Fruit fly (Drosophila melanogaster): Measurements from ENCODE around the gene SdhC.

DNA sequence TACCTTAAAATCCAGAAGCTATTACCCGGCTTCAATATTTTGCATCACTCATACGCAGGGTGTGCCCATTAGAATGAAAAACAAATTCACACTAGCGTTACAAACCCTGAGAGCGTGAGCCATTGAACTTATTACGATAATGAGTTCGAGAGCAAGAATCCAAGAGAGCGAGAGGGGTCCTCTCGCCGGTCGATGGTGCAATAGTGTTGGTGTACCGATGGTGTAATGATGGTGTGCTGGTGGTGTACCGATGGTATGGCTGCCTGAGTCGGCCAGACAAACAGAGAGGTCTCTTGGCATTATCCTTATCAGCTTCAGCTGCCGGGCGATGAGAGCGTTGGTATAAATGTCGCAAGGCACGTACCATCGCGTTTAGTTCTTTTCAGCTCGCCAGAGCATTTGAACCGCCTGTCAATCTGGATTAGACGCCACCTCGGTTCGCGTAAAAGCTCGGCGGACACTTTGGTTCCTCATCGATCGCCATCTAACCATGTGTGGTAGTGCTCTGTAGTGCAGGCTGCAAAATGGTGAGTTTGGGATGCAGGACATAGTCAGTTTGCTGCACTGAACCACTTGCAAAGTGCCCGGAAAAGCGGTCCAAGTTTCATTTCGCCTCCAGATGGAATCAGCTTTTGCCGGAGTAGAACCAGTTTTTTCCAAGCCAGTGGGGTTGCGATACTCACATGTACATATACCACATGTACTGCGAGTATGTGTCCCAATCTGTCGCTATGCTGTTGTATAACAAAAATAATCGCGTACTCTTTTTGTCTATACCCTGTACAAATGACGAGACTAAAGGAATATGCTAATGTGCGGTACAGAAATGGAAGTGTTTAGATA lies 9.4 kb downstream of the SdhC start:
- TF ChIP-seq Blimp-1 (GFP tag; optimal IDR thresholded peaks at IDR 0.05) (no peak), Eip78C (GFP tag) (no peak), Ets96B (tag; optimal IDR thresholded peaks at IDR 0.05) (no peak), eg (GFP tag; IDR thresholded peaks at IDR 0.05) (no peak), CG34406 (GFP tag; optimal IDR thresholded peaks at IDR 0.05) (no peak), acj6 (GFP tag; optimal IDR thresholded peaks at IDR 0.05) (no peak), CG3919 (GFP tag; optimal IDR thresholded peaks at IDR 0.05) (no peak), Eip75B (GFP tag; optimal IDR thresholded peaks at IDR 0.05) (no peak), topi (GFP tag; optimal IDR thresholded peaks at IDR 0.05) (no peak), spab (GFP tag; optimal IDR thresholded peaks at IDR 0.05) (no peak), net (GFP tag; optimal IDR thresholded peaks at IDR 0.05) (no peak)
